Worm (Caenorhabditis elegans) whole organism, L4 larva: ENCODE measurements around the gene lgg-3.

ENCODE experiments used
- F10B5.3 ChIP-seq: sonication (generic microtip); optimal IDR thresholded peaks from 2 replicates; lab custom pipeline; 2016; ENCODE audit warnings: mild to moderate bottlenecking, missing genetic modification characterization, missing compliant biosample characterization
- F44E2.7 ChIP-seq: fragments of 200-800 bp; sonication (Bioruptor generic); IDR thresholded peaks from 2 replicates; pipeline ENCODE4 v2.1.2; 2022; ENCODE audit warnings: missing genetic modification characterization, missing compliant biosample characterization
- Y105C5A.15 ChIP-seq: fragments of 200-800 bp; sonication (Bioruptor generic); IDR thresholded peaks from 2 replicates; pipeline ENCODE4 v1.3.6; 2022; ENCODE audit warnings: missing genetic modification characterization, missing compliant biosample characterization
- Y75B8A.6 ChIP-seq: fragments of 200-800 bp; sonication (Bioruptor generic); IDR thresholded peaks from 2 replicates; pipeline ENCODE4 v1.3.6; 2022; ENCODE audit warnings: missing genetic modification reagents, missing genetic modification characterization, missing compliant biosample characterization
- ZK546.5 ChIP-seq, 2 experiments: sonication (generic microtip); optimal IDR thresholded peaks; 2 replicates each; lab custom pipeline; 2017; ENCODE audit warnings: missing biosample characterization in 2 of 2, missing genetic modification characterization in 2 of 2
- ceh-32 ChIP-seq: sonication (generic microtip); optimal IDR thresholded peaks from 2 replicates; lab custom pipeline; 2016; ENCODE audit warnings: mild to moderate bottlenecking, missing genetic modification characterization, missing compliant biosample characterization; ENCODE audit not compliant: poor library complexity
- ces-1 ChIP-seq: fragments of 150-350 bp; sonication (generic microtip); optimal IDR thresholded peaks from 4 replicates; lab custom pipeline; 2014; ENCODE audit warnings: missing biosample characterization, missing genetic modification reagents, missing genetic modification characterization
- cey-2 ChIP-seq: sonication (generic microtip); optimal IDR thresholded peaks from 3 replicates; lab custom pipeline; 2017; ENCODE audit warnings: missing genetic modification characterization, mild to moderate bottlenecking, missing compliant biosample characterization, antibody characterized with exemption, borderline replicate concordance; ENCODE audit not compliant: insufficient read depth
- ctbp-1 ChIP-seq: fragments of 200-800 bp; sonication (Bioruptor generic); IDR thresholded peaks from 2 replicates; pipeline ENCODE4 v1.3.6; 2022; ENCODE audit warnings: missing genetic modification reagents, missing genetic modification characterization, missing compliant biosample characterization
- daf-16 ChIP-seq, 3 experiments: sonication (generic microtip); optimal IDR thresholded peaks; 2 replicates each; lab custom pipeline; 2016 to 2017; ENCODE audit warnings: missing genetic modification characterization in 3 of 3, missing genetic modification reagents in 3 of 3, mild to moderate bottlenecking in 2 of 3, missing compliant biosample characterization in 2 of 3, missing biosample characterization in 1 of 3, moderate library complexity in 1 of 3
- dpl-1 ChIP-seq: fragments of 150-350 bp; optimal IDR thresholded peaks from 2 replicates; lab custom pipeline; 2014; ENCODE audit warnings: missing biosample characterization, missing genetic modification reagents, missing genetic modification characterization
- duxl-1 ChIP-seq: sonication (generic microtip); optimal IDR thresholded peaks from 2 replicates; lab custom pipeline; 2016; ENCODE audit warnings: mild to moderate bottlenecking, missing genetic modification characterization, moderate library complexity, missing compliant biosample characterization; ENCODE audit not compliant: poor library complexity
- dve-1 ChIP-seq: sonication (generic microtip); optimal IDR thresholded peaks from 2 replicates; lab custom pipeline; 2017; ENCODE audit warnings: antibody characterized with exemption, mild to moderate bottlenecking, missing genetic modification characterization, missing compliant biosample characterization; ENCODE audit not compliant: insufficient read depth
- gei-8 ChIP-seq: fragments of 200-800 bp; sonication (Bioruptor generic); optimal IDR thresholded peaks from 2 replicates; lab custom pipeline; 2018; ENCODE audit warnings: mild to moderate bottlenecking, missing genetic modification characterization, missing compliant biosample characterization
- hlh-30 ChIP-seq: sonication (generic microtip); optimal IDR thresholded peaks from 2 replicates; lab custom pipeline; 2017; ENCODE audit warnings: antibody characterized with exemption, mild to moderate bottlenecking, missing genetic modification characterization, missing compliant biosample characterization; ENCODE audit not compliant: insufficient read depth
- lin-1 ChIP-seq: fragments of 200-800 bp; sonication (Bioruptor generic); IDR thresholded peaks from 2 replicates; pipeline ENCODE4 v1.3.6; 2022; ENCODE audit warnings: missing genetic modification reagents, missing genetic modification characterization, missing compliant biosample characterization
- lin-15B ChIP-seq: fragments of 150-350 bp; sonication (generic microtip); optimal IDR thresholded peaks from 3 replicates; lab custom pipeline; 2014; ENCODE audit warnings: missing biosample characterization, missing genetic modification characterization
- lin-29 ChIP-seq: fragments of 200-800 bp; sonication (Bioruptor generic); IDR thresholded peaks from 2 replicates; pipeline ENCODE4 v1.3.6; 2022; ENCODE audit warnings: missing genetic modification reagents, missing genetic modification characterization, missing compliant biosample characterization
- lin-38 ChIP-seq: fragments of 200-800 bp; sonication (Bioruptor generic); IDR thresholded peaks from 2 replicates; pipeline ENCODE4 v1.3.6; 2022; ENCODE audit warnings: missing genetic modification reagents, missing genetic modification characterization, missing compliant biosample characterization
- lsy-2 ChIP-seq, 2 experiments: fragments of 150-350 bp in 1 of 2; sonication (generic microtip) in 1 of 2; optimal IDR thresholded peaks; 2 replicates each; lab custom pipeline; 2014 to 2017; ENCODE audit warnings: missing biosample characterization in 2 of 2, missing genetic modification characterization in 2 of 2
- madf-5 ChIP-seq, 2 experiments: fragments of 200-800 bp; sonication (Bioruptor generic); IDR thresholded peaks; 2 replicates each; pipeline ENCODE4 v1.3.6; 2022; ENCODE audit warnings: missing compliant biosample characterization in 2 of 2, missing genetic modification characterization in 2 of 2
- mdt-29 ChIP-seq: fragments of 200-800 bp; sonication (Bioruptor generic); IDR thresholded peaks from 2 replicates; pipeline ENCODE4 v1.3.6; 2022; ENCODE audit warnings: missing genetic modification reagents, missing genetic modification characterization, missing compliant biosample characterization
- mep-1 ChIP-seq: fragments of 150-350 bp; sonication (generic microtip); optimal IDR thresholded peaks from 3 replicates; lab custom pipeline; 2014; ENCODE audit warnings: missing biosample characterization, missing genetic modification characterization
- mes-2 ChIP-seq: sonication (generic microtip); optimal IDR thresholded peaks from 2 replicates; lab custom pipeline; 2016; ENCODE audit warnings: missing genotype, mild to moderate bottlenecking, missing genetic modification characterization, missing compliant biosample characterization; ENCODE audit not compliant: poor library complexity, severe bottlenecking
- nhr-10 ChIP-seq: fragments of 150-350 bp; optimal IDR thresholded peaks from 2 replicates; lab custom pipeline; 2014; ENCODE audit warnings: missing biosample characterization, missing genetic modification characterization
- nhr-102 ChIP-seq: sonication (generic microtip); optimal IDR thresholded peaks from 2 replicates; lab custom pipeline; 2016; ENCODE audit warnings: mild to moderate bottlenecking, missing genetic modification characterization, moderate library complexity, missing compliant biosample characterization
- nhr-6 ChIP-seq: fragments of 150-350 bp; optimal IDR thresholded peaks from 2 replicates; lab custom pipeline; 2014; ENCODE audit warnings: missing biosample characterization, missing genetic modification characterization
- pha-4 ChIP-seq, 2 experiments: fragments of 150-350 bp in 1 of 2; fragments of 200-800 bp in 1 of 2; sonication (Bioruptor generic) in 1 of 2; IDR thresholded peaks in 1 of 2; optimal IDR thresholded peaks in 1 of 2; 2 replicates each; pipeline versions ENCODE4 v1.3.6 to Lab custom; 2014 to 2022; ENCODE audit warnings: missing genetic modification characterization in 2 of 2, missing genetic modification reagents in 2 of 2, missing biosample characterization in 1 of 2, missing compliant biosample characterization in 1 of 2
- pqm-1 ChIP-seq: sonication (generic microtip); optimal IDR thresholded peaks from 2 replicates; lab custom pipeline; 2017; ENCODE audit warnings: missing biosample characterization, missing genetic modification characterization
- rbr-2 ChIP-seq: sonication (generic microtip); optimal IDR thresholded peaks from 2 replicates; lab custom pipeline; 2016; ENCODE audit warnings: missing genotype, missing genetic modification characterization, missing compliant biosample characterization
- saeg-2 ChIP-seq: fragments of 200-800 bp; sonication (Bioruptor generic); IDR thresholded peaks from 2 replicates; pipeline ENCODE4 v1.3.6; 2022; ENCODE audit warnings: missing genetic modification reagents, missing genetic modification characterization, missing compliant biosample characterization
- sdz-12 ChIP-seq: fragments of 200-800 bp; sonication (Bioruptor generic); optimal IDR thresholded peaks from 2 replicates; lab custom pipeline; 2018; ENCODE audit warnings: mild to moderate bottlenecking, missing genetic modification characterization, missing compliant biosample characterization
- unc-62 ChIP-seq, 3 experiments: fragments of 150-350 bp in 1 of 3; sonication (generic microtip); optimal IDR thresholded peaks in 2 of 3; peaks in 1 of 3; 1 replicate in 1 of 3; 2 replicates in 2 of 3; lab custom pipeline; 2014 to 2017; ENCODE audit warnings: missing biosample characterization in 3 of 3, missing genetic modification characterization in 3 of 3, missing genetic modification reagents in 3 of 3, missing genotype in 1 of 3
- vab-7 ChIP-seq: fragments of 200-800 bp; sonication (Bioruptor generic); IDR thresholded peaks from 2 replicates; pipeline ENCODE4 v1.3.6; 2022; ENCODE audit warnings: missing genetic modification reagents, missing genetic modification characterization, missing compliant biosample characterization
- zfp-2 ChIP-seq: sonication (generic microtip); optimal IDR thresholded peaks from 2 replicates; lab custom pipeline; 2016; ENCODE audit warnings: mild to moderate bottlenecking, missing genetic modification characterization, missing compliant biosample characterization
- zfp-3 ChIP-seq: fragments of 200-800 bp; sonication (Bioruptor generic); conservative IDR thresholded peaks from 2 replicates; pipeline ENCODE4 v1.3.6; 2022; ENCODE audit warnings: missing genetic modification reagents, missing genetic modification characterization, missing compliant biosample characterization
- ztf-7 ChIP-seq: fragments of 150-350 bp; optimal IDR thresholded peaks from 2 replicates; lab custom pipeline; 2014; ENCODE audit warnings: missing biosample characterization, missing genetic modification characterization

lgg-3 gene

ce11 chrIII:5693736-5694135 is 4.1 kb downstream of the lgg-3 start, which contains the start of gene B0336.13:
B0336.13 (plus strand) TSS chrIII:5694036.
- TF ChIP-seq saeg-2, result no peak

DNA sequence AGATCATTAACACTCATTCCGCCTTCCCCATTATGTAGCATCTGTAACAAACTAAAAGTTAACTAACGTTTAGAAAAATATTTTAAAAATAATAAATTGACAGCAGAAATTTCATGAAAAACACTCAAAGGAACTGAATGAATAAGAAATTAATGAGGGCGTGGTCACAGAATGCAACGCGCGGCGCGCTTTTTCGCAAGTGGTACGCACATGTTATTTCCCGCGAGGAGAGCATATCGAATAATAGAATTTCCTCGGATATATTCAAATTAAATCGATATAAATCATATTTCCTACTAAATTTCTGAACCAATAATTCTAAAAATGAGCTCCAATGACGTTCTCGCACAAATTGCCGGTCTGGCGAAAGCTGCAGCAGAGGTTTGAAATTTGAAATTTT is 5.1 kb downstream of the lgg-3 start, which contains the start of the genes abi-1 and arle-14:
Gene abi-1 (minus strand): TSS at position 51 of the 400 bp plus-strand sequence.
Gene arle-14 (plus strand): TSS at position 217 of the 400 bp plus-strand sequence.
- TF ChIP-seq daf-16 (GFP tag; optimal IDR thresholded peaks at IDR 0.05; lab: Kevin White, UChicago) (no peak), daf-16 (tag; optimal IDR thresholded peaks at IDR 0.05; lab: Kevin White, UChicago) (peak; percentile 12), pqm-1 (tag; lab: Kevin White, UChicago) (no peak), lin-15B (tag; lab: Kevin White, UChicago) (no peak), lsy-2 (tag; optimal IDR thresholded peaks at IDR 0.05; lab: Kevin White, UChicago) (no peak), dve-1 (no peak), mep-1 (tag; lab: Kevin White, UChicago) (no peak), ces-1 (GFP tag; lab: Kevin White, UChicago) (no peak), nhr-6 (peak; percentile 12), ceh-32 (tag; lab: Kevin White, UChicago) (no peak), dpl-1 (peak; percentile 9), hlh-30 (tag; lab: Kevin White, UChicago) (peak; percentile 17), ZK546.5 (tag; optimal IDR thresholded peaks at IDR 0.05; lab: Kevin White, UChicago) (no peak), duxl-1 (no peak), sdz-12 (no peak), mes-2 (tag; lab: Kevin White, UChicago) (peak; percentile 71), gei-8 (GFP tag; lab: Kevin White, UChicago) (no peak), zfp-2 (no peak), rbr-2 (tag; lab: Kevin White, UChicago) (peak; percentile 13), pha-4 (GFP tag; IDR thresholded peaks at IDR 0.05; lab: Robert Waterston, UW) (no peak), pha-4 (tag; optimal IDR thresholded peaks at IDR 0.05; lab: Kevin White, UChicago) (no peak), lin-29 (GFP tag; lab: Robert Waterston, UW) (no peak), ctbp-1 (GFP tag; lab: Robert Waterston, UW) (no peak), vab-7 (GFP tag; lab: Robert Waterston, UW) (no peak), Y75B8A.6 (GFP tag; lab: Robert Waterston, UW) (no peak), F10B5.3 (tag; lab: Kevin White, UChicago) (no peak), ztf-7 (tag; lab: Kevin White, UChicago) (no peak), mdt-29 (GFP tag; lab: Robert Waterston, UW) (no peak), nhr-102 (tag; lab: Kevin White, UChicago) (no peak), nhr-10 (tag; lab: Kevin White, UChicago) (no peak), lin-38 (GFP tag; lab: Robert Waterston, UW) (0 out of 2 replicates have a peak, but pooled peaks have one; percentile 25)
- TF ChIP-seq, all 104 proteins: peak for 7

DNA sequence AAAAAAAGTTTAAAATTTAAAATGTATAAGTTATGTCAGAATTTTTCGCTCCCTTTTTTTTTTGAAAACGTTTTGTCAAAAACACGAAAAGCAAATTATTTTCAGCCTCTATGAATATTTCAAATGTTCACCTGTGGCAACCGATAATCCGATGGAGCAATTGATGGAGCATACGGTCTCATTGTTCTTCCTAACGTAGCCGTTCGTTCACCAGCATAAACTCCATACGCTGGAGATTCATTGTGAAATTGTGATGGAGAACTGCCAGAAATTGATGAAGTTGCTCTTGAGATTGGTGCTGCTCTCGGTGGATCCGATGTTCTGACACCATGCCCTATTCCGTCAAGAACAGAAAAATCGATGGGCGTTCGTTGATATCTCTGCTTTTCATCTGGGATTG is 6.0 kb downstream of the lgg-3 start:
- TF ChIP-seq F44E2.7 (GFP tag; lab: Robert Waterston, UW), result 0 out of 2 replicates have a peak, but pooled peaks have one; percentile 21
- no peak for TF ChIP-seq cey-2 (tag; lab: Kevin White, UChicago)
- peak in 1 of 2 experiments; percentile 92 for TF ChIP-seq unc-62 (GFP tag; optimal IDR thresholded peaks at IDR 0.05 in 1 of 2; lab: Kevin White, UChicago)
- TF ChIP-seq unc-62 (tag; optimal IDR thresholded peaks at IDR 0.05; lab: Kevin White, UChicago), result no peak
- no peak for TF ChIP-seq zfp-3 (GFP tag; lab: Robert Waterston, UW)
- no peak for TF ChIP-seq duxl-1
- no peak for TF ChIP-seq madf-5 (GFP tag; IDR thresholded peaks at IDR 0.05; lab: Robert Waterston, UW)
- no peak for TF ChIP-seq ZK546.5 (tag; optimal IDR thresholded peaks at IDR 0.05; lab: Kevin White, UChicago)
- TF ChIP-seq Y105C5A.15, result no peak
- TF ChIP-seq lin-1 (GFP tag; lab: Robert Waterston, UW), result no peak
